Worm (Caenorhabditis elegans) whole organism, L3 larva: Measurements from ENCODE around the gene C33D9.10.

Experiments used
- R02D3.7 ChIP-seq: fragments of 150-350 bp; optimal IDR thresholded peaks from 2 replicates; lab custom pipeline; 2014; ENCODE audit warnings: missing biosample characterization, missing genetic modification characterization
- hmg-11 ChIP-seq: sonication (generic microtip); optimal IDR thresholded peaks from 2 replicates; lab custom pipeline; 2016; ENCODE audit warnings: missing genetic modification characterization, missing compliant biosample characterization
- jun-1 ChIP-seq: fragments of 150-350 bp; optimal IDR thresholded peaks from 2 replicates; lab custom pipeline; 2014; ENCODE audit warnings: missing biosample characterization, missing genetic modification reagents, missing genetic modification characterization
- mdl-1 ChIP-seq: fragments of 150-350 bp; optimal IDR thresholded peaks from 2 replicates; lab custom pipeline; 2014; ENCODE audit warnings: missing biosample characterization, missing genetic modification characterization
- nhr-11 ChIP-seq: fragments of 150-350 bp; optimal IDR thresholded peaks from 2 replicates; lab custom pipeline; 2014; ENCODE audit warnings: missing biosample characterization, missing genetic modification characterization
- nhr-23 ChIP-seq: fragments of 150-350 bp; optimal IDR thresholded peaks from 2 replicates; lab custom pipeline; 2014; ENCODE audit warnings: missing biosample characterization, missing genetic modification reagents, missing genetic modification characterization
- tbx-2 ChIP-seq: sonication (generic microtip); optimal IDR thresholded peaks from 2 replicates; lab custom pipeline; 2016; ENCODE audit warnings: mild to moderate bottlenecking, missing genetic modification characterization, missing compliant biosample characterization
- unc-62 ChIP-seq: fragments of 150-350 bp; sonication (generic microtip); optimal IDR thresholded peaks from 4 replicates; lab custom pipeline; 2014; ENCODE audit warnings: missing biosample characterization, missing genetic modification reagents, missing genetic modification characterization
- ztf-11 ChIP-seq: fragments of 150-350 bp; optimal IDR thresholded peaks from 2 replicates; lab custom pipeline; 2014; ENCODE audit warnings: missing biosample characterization, missing genetic modification characterization

ce11 chrIV:8798255-8798654 lies 10.3 kb upstream of the C33D9.10 start, which contains the start of gene clec-182:
- TF ChIP-seq jun-1 (no peak), mdl-1 (tag; lab: Kevin White, UChicago) (no peak), R02D3.7 (no peak), unc-62 (GFP tag; lab: Kevin White, UChicago) (no peak), hmg-11 (tag; lab: Kevin White, UChicago) (no peak), nhr-11 (tag; lab: Kevin White, UChicago) (no peak), ztf-11 (no peak), tbx-2 (tag; lab: Kevin White, UChicago) (no peak), nhr-23 (tag; lab: Kevin White, UChicago) (no peak)
